Worm (Caenorhabditis elegans) whole organism, L2 larva: ENCODE measurements around the gene R04D3.3.

Experiments used
- ceh-82 ChIP-seq: fragments of 150-350 bp; optimal IDR thresholded peaks from 2 replicates; lab custom pipeline; 2014; ENCODE audit warnings: missing biosample characterization, missing genetic modification characterization
- elt-1 ChIP-seq: fragments of 150-350 bp; optimal IDR thresholded peaks from 2 replicates; lab custom pipeline; 2014; ENCODE audit warnings: missing biosample characterization, missing genetic modification characterization
- nhr-12 ChIP-seq: fragments of 150-350 bp; optimal IDR thresholded peaks from 2 replicates; lab custom pipeline; 2014; ENCODE audit warnings: missing biosample characterization, missing genetic modification characterization
- nhr-23 ChIP-seq: fragments of 150-350 bp; optimal IDR thresholded peaks from 2 replicates; lab custom pipeline; 2014; ENCODE audit warnings: missing biosample characterization, missing genetic modification reagents, missing genetic modification characterization
- sem-4 ChIP-seq: fragments of 150-350 bp; optimal IDR thresholded peaks from 2 replicates; lab custom pipeline; 2014; ENCODE audit warnings: missing biosample characterization, missing genetic modification reagents, missing genetic modification characterization
- ztf-1 ChIP-seq: fragments of 200-800 bp; sonication (Bioruptor generic); conservative IDR thresholded peaks from 2 replicates; pipeline ENCODE4 v1.3.6; 2022; ENCODE audit warnings: missing genetic modification characterization, missing compliant biosample characterization

ce11 chrX:13306869-13307446, 16.5 kb upstream of the R04D3.3 start:
- TF ChIP-seq ztf-1 (GFP tag; lab: Robert Waterston, UW) (no peak), nhr-23 (no peak), ceh-82 (tag; lab: Kevin White, UChicago) (peak; percentile 53), elt-1 (tag; lab: Kevin White, UChicago) (no peak), sem-4 (tag; lab: Kevin White, UChicago) (no peak), nhr-12 (no peak)
